Worm (Caenorhabditis elegans) whole organism, late embryonic: Measurements from ENCODE around the gene clec-140.

Source experiments
- ama-1 ChIP-seq: fragments of 150-350 bp; optimal IDR thresholded peaks from 2 replicates; lab custom pipeline; 2014
- eyg-1 ChIP-seq: sonication (generic microtip); optimal IDR thresholded peaks from 2 replicates; lab custom pipeline; 2016; ENCODE audit warnings: missing genotype, missing genetic modification characterization, missing compliant biosample characterization
- nhr-11 ChIP-seq: fragments of 150-350 bp; optimal IDR thresholded peaks from 2 replicates; lab custom pipeline; 2014; ENCODE audit warnings: missing biosample characterization, missing genetic modification characterization
- odd-2 ChIP-seq: sonication (generic microtip); optimal IDR thresholded peaks from 2 replicates; lab custom pipeline; 2017; ENCODE audit warnings: antibody characterized with exemption, mild to moderate bottlenecking, missing genetic modification characterization, missing compliant biosample characterization
- pqm-1 ChIP-seq: sonication (generic microtip); optimal IDR thresholded peaks from 2 replicates; lab custom pipeline; 2016; ENCODE audit warnings: missing genetic modification characterization, missing compliant biosample characterization
- tbx-7 ChIP-seq: sonication (generic microtip); optimal IDR thresholded peaks from 2 replicates; lab custom pipeline; 2016; ENCODE audit warnings: missing genotype, missing genetic modification characterization, missing compliant biosample characterization

DNA sequence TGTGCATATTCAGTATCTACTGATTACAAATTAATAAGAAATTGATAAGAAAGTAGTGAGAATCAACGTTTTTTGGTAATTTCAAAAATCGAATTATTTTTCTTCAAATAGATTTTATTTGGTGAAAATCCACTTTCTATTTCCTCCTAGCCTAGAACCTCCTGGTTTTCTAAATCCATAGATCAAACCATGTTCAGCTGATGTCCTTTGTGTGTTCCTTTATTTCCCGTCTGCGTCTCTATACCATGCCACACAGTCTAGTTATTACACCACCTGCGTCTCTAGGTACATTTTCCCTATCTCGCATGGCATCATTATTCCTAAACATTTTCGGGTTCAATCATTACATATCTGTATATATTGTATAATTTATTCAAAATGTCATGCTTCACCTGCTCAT is 20.3 kb downstream of the clec-140 start, which contains the start of gene F10G7.5:
- TF ChIP-seq tbx-7 (tag; lab: Kevin White, UChicago), result no peak
- no peak for TF ChIP-seq eyg-1 (tag; lab: Kevin White, UChicago)
- TF ChIP-seq pqm-1 (tag; lab: Kevin White, UChicago), result no peak
- no peak for TF ChIP-seq nhr-11 (tag; lab: Kevin White, UChicago)
- TF ChIP-seq odd-2 (tag; lab: Kevin White, UChicago), result no peak
- no peak for TF ChIP-seq ama-1 (lab: Kevin White, UChicago)
